Worm (Caenorhabditis elegans) whole organism, L4 larva: ENCODE results near the gene tbc-16.

ENCODE experiments used
- F10B5.3 ChIP-seq: sonication (generic microtip); optimal IDR thresholded peaks from 2 replicates; lab custom pipeline; 2016; ENCODE audit warnings: mild to moderate bottlenecking, missing genetic modification characterization, missing compliant biosample characterization
- F26F4.8 ChIP-seq: fragments of 200-800 bp; sonication (Bioruptor generic); conservative IDR thresholded peaks from 2 replicates; pipeline ENCODE4 v1.3.6; 2022; ENCODE audit warnings: missing genetic modification characterization, missing compliant biosample characterization
- F49E8.2 ChIP-seq: sonication (generic microtip); optimal IDR thresholded peaks from 2 replicates; lab custom pipeline; 2016; ENCODE audit warnings: missing compliant biosample characterization, mild to moderate bottlenecking, missing genetic modification characterization, borderline replicate concordance
- aha-1 ChIP-seq: fragments of 150-350 bp; peaks from one replicate; lab custom pipeline; 2014; ENCODE audit warnings: missing biosample characterization, missing genetic modification characterization
- aly-2 ChIP-seq: sonication (generic microtip); optimal IDR thresholded peaks from 2 replicates; lab custom pipeline; 2018; ENCODE audit warnings: missing biosample characterization, missing genetic modification characterization
- ceh-20 ChIP-seq: fragments of 200-800 bp; sonication (Bioruptor generic); IDR thresholded peaks from 2 replicates; pipeline ENCODE4 v1.3.6; 2022; ENCODE audit warnings: missing genetic modification reagents, missing genetic modification characterization, missing compliant biosample characterization
- dpl-1 ChIP-seq: fragments of 150-350 bp; optimal IDR thresholded peaks from 2 replicates; lab custom pipeline; 2014; ENCODE audit warnings: missing biosample characterization, missing genetic modification reagents, missing genetic modification characterization
- duxl-1 ChIP-seq: sonication (generic microtip); optimal IDR thresholded peaks from 2 replicates; lab custom pipeline; 2016; ENCODE audit warnings: mild to moderate bottlenecking, missing genetic modification characterization, moderate library complexity, missing compliant biosample characterization; ENCODE audit not compliant: poor library complexity
- dve-1 ChIP-seq: sonication (generic microtip); optimal IDR thresholded peaks from 2 replicates; lab custom pipeline; 2017; ENCODE audit warnings: antibody characterized with exemption, mild to moderate bottlenecking, missing genetic modification characterization, missing compliant biosample characterization; ENCODE audit not compliant: insufficient read depth
- egl-43 ChIP-seq: fragments of 200-800 bp; sonication (Bioruptor generic); IDR thresholded peaks from 2 replicates; pipeline ENCODE4 v1.3.6; 2022; ENCODE audit warnings: missing genetic modification reagents, missing genetic modification characterization, missing compliant biosample characterization
- fkh-10 ChIP-seq: fragments of 150-350 bp; optimal IDR thresholded peaks from 2 replicates; lab custom pipeline; 2014; ENCODE audit warnings: missing biosample characterization, missing genetic modification reagents, missing genetic modification characterization
- hmg-1.1 ChIP-seq: fragments of 200-800 bp; sonication (Bioruptor generic); IDR thresholded peaks from 2 replicates; pipeline ENCODE4 v1.3.6; 2022; ENCODE audit warnings: missing genetic modification reagents, missing genetic modification characterization, missing compliant biosample characterization
- jun-1 ChIP-seq: fragments of 150-350 bp; optimal IDR thresholded peaks from 2 replicates; lab custom pipeline; 2014; ENCODE audit warnings: missing biosample characterization, missing genetic modification reagents, missing genetic modification characterization
- lim-7 ChIP-seq: fragments of 200-800 bp; sonication (Bioruptor generic); IDR thresholded peaks from 2 replicates; pipeline ENCODE4 v1.3.6; 2022; ENCODE audit warnings: missing genetic modification characterization, missing compliant biosample characterization
- lin-1 ChIP-seq: fragments of 200-800 bp; sonication (Bioruptor generic); IDR thresholded peaks from 2 replicates; pipeline ENCODE4 v1.3.6; 2022; ENCODE audit warnings: missing genetic modification reagents, missing genetic modification characterization, missing compliant biosample characterization
- lin-13 ChIP-seq: fragments of 150-350 bp; optimal IDR thresholded peaks from 2 replicates; lab custom pipeline; 2014; ENCODE audit warnings: missing biosample characterization, missing genetic modification reagents, missing genetic modification characterization
- lin-15B ChIP-seq: fragments of 150-350 bp; sonication (generic microtip); optimal IDR thresholded peaks from 3 replicates; lab custom pipeline; 2014; ENCODE audit warnings: missing biosample characterization, missing genetic modification characterization
- lin-39 ChIP-seq: fragments of 150-350 bp; optimal IDR thresholded peaks from 2 replicates; lab custom pipeline; 2014; ENCODE audit warnings: missing biosample characterization, missing genetic modification reagents, missing genetic modification characterization
- lir-3 ChIP-seq: sonication (generic microtip); optimal IDR thresholded peaks from 2 replicates; lab custom pipeline; 2016; ENCODE audit warnings: mild to moderate bottlenecking, missing genetic modification characterization, missing compliant biosample characterization
- madf-5 ChIP-seq, 2 experiments: fragments of 200-800 bp; sonication (Bioruptor generic); IDR thresholded peaks; 2 replicates each; pipeline ENCODE4 v1.3.6; 2022; ENCODE audit warnings: missing compliant biosample characterization in 2 of 2, missing genetic modification characterization in 2 of 2
- madf-9 ChIP-seq: fragments of 200-800 bp; sonication (Bioruptor generic); conservative IDR thresholded peaks from 2 replicates; pipeline ENCODE4 v1.3.6; 2022; ENCODE audit warnings: missing genetic modification reagents, missing genetic modification characterization, missing compliant biosample characterization
- mes-2 ChIP-seq: sonication (generic microtip); optimal IDR thresholded peaks from 2 replicates; lab custom pipeline; 2016; ENCODE audit warnings: missing genotype, mild to moderate bottlenecking, missing genetic modification characterization, missing compliant biosample characterization; ENCODE audit not compliant: poor library complexity, severe bottlenecking
- mxl-3 ChIP-seq: fragments of 200-800 bp; sonication (Bioruptor generic); optimal IDR thresholded peaks from 2 replicates; lab custom pipeline; 2018; ENCODE audit warnings: mild to moderate bottlenecking, missing genetic modification characterization, missing compliant biosample characterization
- nhr-111 ChIP-seq: fragments of 200-800 bp; sonication (Bioruptor generic); optimal IDR thresholded peaks from 2 replicates; lab custom pipeline; 2018; ENCODE audit warnings: mild to moderate bottlenecking, missing genetic modification characterization, missing compliant biosample characterization
- nhr-237 ChIP-seq: sonication (generic microtip); optimal IDR thresholded peaks from 2 replicates; lab custom pipeline; 2017; ENCODE audit warnings: missing biosample characterization, missing genetic modification characterization
- sdz-12 ChIP-seq: fragments of 200-800 bp; sonication (Bioruptor generic); optimal IDR thresholded peaks from 2 replicates; lab custom pipeline; 2018; ENCODE audit warnings: mild to moderate bottlenecking, missing genetic modification characterization, missing compliant biosample characterization
- unc-130 ChIP-seq: sonication (generic microtip); optimal IDR thresholded peaks from 2 replicates; lab custom pipeline; 2016; ENCODE audit warnings: missing genetic modification reagents, missing genetic modification characterization, missing compliant biosample characterization
- unc-62 ChIP-seq, 3 experiments: fragments of 150-350 bp in 1 of 3; sonication (generic microtip); optimal IDR thresholded peaks in 2 of 3; peaks in 1 of 3; 1 replicate in 1 of 3; 2 replicates in 2 of 3; lab custom pipeline; 2014 to 2017; ENCODE audit warnings: missing biosample characterization in 3 of 3, missing genetic modification characterization in 3 of 3, missing genetic modification reagents in 3 of 3, missing genotype in 1 of 3
- vab-7 ChIP-seq: fragments of 200-800 bp; sonication (Bioruptor generic); IDR thresholded peaks from 2 replicates; pipeline ENCODE4 v1.3.6; 2022; ENCODE audit warnings: missing genetic modification reagents, missing genetic modification characterization, missing compliant biosample characterization
- zip-2 ChIP-seq: fragments of 150-350 bp; optimal IDR thresholded peaks from 2 replicates; lab custom pipeline; 2014; ENCODE audit warnings: missing biosample characterization, missing genetic modification characterization

Gene tbc-16

DNA sequence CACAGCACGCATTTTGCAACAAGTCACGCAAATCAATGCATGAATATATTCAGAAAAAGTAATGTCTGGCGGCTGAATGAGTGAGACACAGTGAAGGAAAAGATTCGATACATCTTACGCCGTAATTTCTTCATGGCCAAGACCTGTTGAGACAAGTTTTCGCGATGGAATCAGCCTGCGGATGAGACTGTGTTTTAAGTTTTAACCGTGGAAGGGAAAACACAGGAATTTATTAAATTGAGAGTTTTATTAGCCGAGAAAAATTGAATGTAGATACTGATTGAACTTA, 43.0 kb upstream of the tbc-16 start, which contains the start of gene hog-1:
TSS of gene hog-1 (minus strand) at position 101 of the 289 bp plus-strand sequence.
- TF ChIP-seq lin-1 (GFP tag; lab: Robert Waterston, UW) (no peak), ceh-20 (GFP tag; lab: Robert Waterston, UW) (no peak), jun-1 (tag; lab: Kevin White, UChicago) (no peak), zip-2 (tag; lab: Kevin White, UChicago) (no peak), lin-13 (no peak), lin-15B (no peak), nhr-237 (tag; lab: Kevin White, UChicago) (no peak)
- TF ChIP-seq, all 104 proteins: peak for 0

DNA sequence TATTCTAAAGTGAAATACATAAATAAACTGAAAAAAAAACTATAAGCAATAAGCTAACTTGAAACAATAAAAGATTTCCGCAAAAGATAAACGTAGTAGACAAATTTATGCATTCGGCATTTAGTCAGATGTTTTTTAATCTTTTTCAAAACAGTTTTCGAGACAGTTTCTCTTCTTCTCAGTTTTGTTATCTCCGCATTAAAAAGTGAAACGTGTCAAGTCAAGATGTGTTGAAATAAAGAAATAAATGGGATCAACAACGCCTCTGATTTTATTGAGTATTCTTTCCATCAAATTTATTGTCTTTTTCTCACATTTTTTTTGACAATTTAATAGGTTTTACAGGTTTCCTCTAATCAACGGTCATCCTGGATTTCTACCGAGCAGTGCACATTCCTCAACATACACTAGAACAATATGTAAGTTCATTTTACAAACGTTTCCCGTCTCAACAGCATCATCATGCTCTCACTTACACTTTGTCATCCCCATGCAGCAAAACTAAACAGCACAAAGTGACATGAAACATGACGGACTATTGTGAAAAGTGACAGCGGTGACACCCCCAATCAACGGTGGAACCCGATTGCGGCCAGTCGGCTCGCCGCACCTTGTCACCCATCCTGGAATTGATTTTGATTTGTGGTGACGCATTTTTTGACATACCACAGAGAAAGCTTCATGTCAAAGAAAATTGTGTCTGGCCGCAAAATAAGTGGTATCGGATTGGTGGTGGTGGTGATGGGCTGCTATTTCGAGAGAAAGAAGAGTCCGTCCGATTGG, 42.5 kb upstream of the tbc-16 start:
- TF ChIP-seq mxl-3 (GFP tag; lab: Kevin White, UChicago) (peak; percentile 4), hmg-1.1 (GFP tag; lab: Robert Waterston, UW) (no peak), mes-2 (tag; lab: Kevin White, UChicago) (no peak), unc-62 (GFP tag; optimal IDR thresholded peaks at IDR 0.05 in 1 of 2; lab: Kevin White, UChicago) (peak in 1 of 2 experiments; percentile 57), unc-62 (tag; optimal IDR thresholded peaks at IDR 0.05; lab: Kevin White, UChicago) (no peak)

DNA sequence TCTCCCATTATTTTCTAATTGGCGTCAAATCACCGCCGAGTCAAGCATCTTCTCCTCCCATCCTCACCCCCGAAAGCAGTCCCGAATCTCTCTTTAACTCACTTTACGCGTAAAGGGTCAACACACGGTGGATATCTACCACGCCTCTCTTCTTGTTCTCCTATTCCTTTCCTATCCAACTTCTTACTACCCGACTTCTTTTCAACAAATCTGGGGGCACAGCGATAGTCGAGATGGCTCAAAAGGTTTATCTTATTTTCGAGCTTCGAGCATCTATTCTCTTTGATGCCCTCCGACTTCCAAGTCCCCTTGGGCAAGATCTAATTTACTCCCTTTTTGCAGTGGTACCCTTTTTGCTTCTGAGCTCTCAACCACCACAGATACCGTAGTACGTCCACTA, 38.0 kb upstream of the tbc-16 start:
- TF ChIP-seq dpl-1 (no peak), fkh-10 (GFP tag; lab: Kevin White, UChicago) (peak; percentile 51), egl-43 (no peak)

DNA sequence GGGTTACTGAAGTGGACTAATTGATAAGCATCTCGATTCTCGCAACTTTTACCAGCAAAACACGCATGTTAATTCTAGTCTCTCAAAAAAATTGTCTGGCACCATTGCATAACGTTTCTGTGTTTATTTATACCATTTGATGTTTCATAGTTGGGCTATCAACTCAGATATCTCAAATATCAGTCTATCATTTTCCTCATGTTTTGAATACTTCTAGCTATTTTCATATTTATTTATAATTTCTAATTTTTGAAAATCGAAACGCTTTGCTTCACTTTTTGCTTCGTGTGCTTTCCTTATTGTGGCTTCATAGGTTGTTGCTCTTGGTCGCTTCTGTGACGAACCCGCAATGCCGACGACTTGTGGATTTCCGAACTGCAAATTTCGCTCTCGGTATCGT, 34.7 kb upstream of the tbc-16 start, which contains the start of gene ctbp-1:
TSS of gene ctbp-1 (plus strand) at position 301 of the 400 bp plus-strand sequence.
- no peak for TF ChIP-seq lir-3 (tag; lab: Kevin White, UChicago)
- no peak for TF ChIP-seq sdz-12 (GFP tag; lab: Kevin White, UChicago)
- TF ChIP-seq duxl-1 (tag; lab: Kevin White, UChicago), result no peak
- TF ChIP-seq nhr-111 (GFP tag; lab: Kevin White, UChicago), result no peak
- no peak for TF ChIP-seq mxl-3 (GFP tag; lab: Kevin White, UChicago)
- no peak for TF ChIP-seq aly-2

DNA sequence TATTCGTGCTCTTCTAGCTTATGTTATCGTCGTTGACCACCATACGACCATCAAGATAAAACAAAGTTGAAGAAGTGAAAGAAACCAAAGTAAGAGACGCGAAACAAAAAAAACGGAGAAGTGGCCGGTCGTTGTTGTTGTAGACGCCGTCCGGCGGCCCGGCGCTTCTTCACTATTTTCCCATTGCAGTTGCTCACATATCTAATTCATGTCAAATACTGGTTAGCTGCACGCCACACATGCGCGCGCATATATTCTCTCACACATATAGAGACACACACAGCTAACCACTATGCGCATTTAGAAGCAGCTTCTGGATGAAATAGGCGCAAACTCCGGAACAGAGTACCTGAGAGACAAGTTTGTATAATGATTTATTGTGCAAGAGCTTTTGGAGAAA, 29.1 kb upstream of the tbc-16 start:
- TF ChIP-seq mes-2 (tag; lab: Kevin White, UChicago), result peak; percentile 13
- no peak for TF ChIP-seq aly-2
- TF ChIP-seq unc-130 (GFP tag; lab: Kevin White, UChicago), result no peak
- no peak for TF ChIP-seq lin-1 (GFP tag; lab: Robert Waterston, UW)
- no peak for TF ChIP-seq lim-7 (GFP tag; lab: Robert Waterston, UW)
- TF ChIP-seq lin-39 (tag; lab: Kevin White, UChicago), result no peak
- 0 out of 2 replicates have a peak, but pooled peaks have one; percentile 8 for TF ChIP-seq vab-7 (GFP tag; lab: Robert Waterston, UW)
- no peak for TF ChIP-seq F10B5.3
- TF ChIP-seq madf-5 (GFP tag; IDR thresholded peaks at IDR 0.05; lab: Robert Waterston, UW), result no peak
- TF ChIP-seq F49E8.2 (tag; lab: Kevin White, UChicago), result no peak
- peak in 1 of 2 experiments; percentile 93 for TF ChIP-seq unc-62 (GFP tag; optimal IDR thresholded peaks at IDR 0.05 in 1 of 2; lab: Kevin White, UChicago)
- no peak for TF ChIP-seq unc-62 (tag; optimal IDR thresholded peaks at IDR 0.05; lab: Kevin White, UChicago)
- no peak for TF ChIP-seq F26F4.8
- TF ChIP-seq aha-1 (tag; lab: Kevin White, UChicago), result peak; percentile 40
- TF ChIP-seq madf-9 (GFP tag; lab: Robert Waterston, UW), result no peak
- TF ChIP-seq dve-1, result no peak
- TF ChIP-seq nhr-111 (GFP tag; lab: Kevin White, UChicago), result no peak
- TF ChIP-seq, all 104 proteins: peak for 4
